Worm (Caenorhabditis elegans): ENCODE results near the gene ZK652.8.
A peak's percentile ranks its signal among the peaks of the same experiment; 100 is the strongest.

The ZK652.8 gene

ce11 chrIII:7891573-7892306 lies 48.3 kb upstream of the ZK652.8 start, which contains the start of the genes ZK688.5 and fahd-1 (continued):
- no peak for TF ChIP-seq ztf-7 (tag; optimal IDR thresholded peaks at IDR 0.05)
- TF ChIP-seq Y105C5A.15 (GFP tag; IDR thresholded peaks at IDR 0.05), result no peak
- TF ChIP-seq mdl-1 (tag; optimal IDR thresholded peaks at IDR 0.05), result peak; percentile 68 to 94
- TF ChIP-seq nhr-42 (GFP tag; IDR thresholded peaks at IDR 0.05), result no peak
- no peak for TF ChIP-seq duxl-1 (tag; optimal IDR thresholded peaks at IDR 0.05; ENCODE audit: poor library complexity)
- peak; percentile 98 for TF ChIP-seq mxl-3 (GFP tag; optimal IDR thresholded peaks at IDR 0.05)
- TF ChIP-seq snpc-1.2 (GFP tag; IDR thresholded peaks at IDR 0.05), result no peak
- no peak for TF ChIP-seq Y48G9A.11 (GFP tag; IDR thresholded peaks at IDR 0.05)
- TF ChIP-seq lin-15B (tag; optimal IDR thresholded peaks at IDR 0.05), result no peak
- TF ChIP-seq sdz-12 (GFP tag; optimal IDR thresholded peaks at IDR 0.05), result no peak
- TF ChIP-seq attf-4 (tag; optimal IDR thresholded peaks at IDR 0.05), result no peak
- TF ChIP-seq lin-39 (tag; optimal IDR thresholded peaks at IDR 0.05), result no peak
- TF ChIP-seq jun-1 (tag; optimal IDR thresholded peaks at IDR 0.05), result no peak
- no peak for TF ChIP-seq mdt-29 (GFP tag; IDR thresholded peaks at IDR 0.05)
- TF ChIP-seq lin-1 (GFP tag; IDR thresholded peaks at IDR 0.05), result peak; percentile 69
- TF ChIP-seq lin-38 (GFP tag; IDR thresholded peaks at IDR 0.05), result peak; percentile 55
- TF ChIP-seq nhr-11 (tag; optimal IDR thresholded peaks at IDR 0.05), result peak; percentile 78
- peak; percentile 91 for TF ChIP-seq hlh-11 (tag; optimal IDR thresholded peaks at IDR 0.05)
- TF ChIP-seq lin-13 (GFP tag; optimal IDR thresholded peaks at IDR 0.05), result no peak
- no peak for TF ChIP-seq daf-12 (tag; optimal IDR thresholded peaks at IDR 0.05)
- no peak for TF ChIP-seq tag-97 (GFP tag; IDR thresholded peaks at IDR 0.05)
- TF ChIP-seq nhr-76 (tag; optimal IDR thresholded peaks at IDR 0.05), result no peak
- peak; percentile 57 for TF ChIP-seq ctbp-1 (GFP tag; IDR thresholded peaks at IDR 0.05)
- no peak for TF ChIP-seq daf-19 (GFP tag; conservative IDR thresholded peaks at IDR 0.05)
- TF ChIP-seq ceh-62 (tag; optimal IDR thresholded peaks at IDR 0.05), result no peak
- TF ChIP-seq hmg-1.1 (GFP tag; IDR thresholded peaks at IDR 0.05), result peak; percentile 92
- TF ChIP-seq T26A8.4 (GFP tag; IDR thresholded peaks at IDR 0.05), result peak; percentile 18; the same call in 1 of the 2 replicates
- TF ChIP-seq spr-3 (GFP tag; optimal IDR thresholded peaks at IDR 0.05), result no peak
- TF ChIP-seq madf-5 (GFP tag; IDR thresholded peaks at IDR 0.05), result no peak
- peak; percentile 22 for TF ChIP-seq spr-1 (tag; optimal IDR thresholded peaks at IDR 0.05)
- no peak for TF ChIP-seq ztf-11 (tag; optimal IDR thresholded peaks at IDR 0.05)
- TF ChIP-seq mes-2 (tag; optimal IDR thresholded peaks at IDR 0.05; ENCODE audit: poor library complexity, severe bottlenecking), result peak; percentile 72
- peak; percentile 45 for TF ChIP-seq nhr-10 (tag; optimal IDR thresholded peaks at IDR 0.05)
- no peak for TF ChIP-seq zag-1 (tag; optimal IDR thresholded peaks at IDR 0.05)
- peak; percentile 48 for TF ChIP-seq pqm-1 (tag; optimal IDR thresholded peaks at IDR 0.05)
- no peak for TF ChIP-seq nhr-41 (GFP tag; IDR thresholded peaks at IDR 0.05)
- peak; percentile 72 for TF ChIP-seq dmd-6 (GFP tag; IDR thresholded peaks at IDR 0.05)
- peak; percentile 72 for TF ChIP-seq nhr-28 (tag; optimal IDR thresholded peaks at IDR 0.05)
- TF ChIP-seq F26F4.8 (GFP tag; conservative IDR thresholded peaks at IDR 0.05), result no peak
- TF ChIP-seq zip-11 (GFP tag; IDR thresholded peaks at IDR 0.05), result no peak
- no peak for TF ChIP-seq daf-16 (GFP tag; optimal IDR thresholded peaks at IDR 0.05)
- TF ChIP-seq daf-16 (tag; optimal IDR thresholded peaks at IDR 0.05), result peak; percentile 58
- TF ChIP-seq ceh-82 (tag; optimal IDR thresholded peaks at IDR 0.05), result no peak
- TF ChIP-seq nhr-25 (tag; optimal IDR thresholded peaks at IDR 0.05; ENCODE audit: borderline replicate concordance, insufficient read depth), result peak; percentile 85
- TF ChIP-seq skn-1 (tag; optimal IDR thresholded peaks at IDR 0.05), result no peak
- peak in 1 of 2 experiments; percentile 68 for TF ChIP-seq hif-1 (tag; optimal IDR thresholded peaks at IDR 0.05)
- TF ChIP-seq egl-43 (GFP tag; IDR thresholded peaks at IDR 0.05), result no peak
- TF ChIP-seq mep-1 (tag; optimal IDR thresholded peaks at IDR 0.05), result peak; percentile 88
- TF ChIP-seq rbr-2 (tag; optimal IDR thresholded peaks at IDR 0.05), result peak; percentile 78
